Worm (Caenorhabditis elegans) whole organism, L4 larva: ENCODE data around the gene F22B3.5.

Source experiments
- F10B5.3 ChIP-seq: sonication (generic microtip); optimal IDR thresholded peaks from 2 replicates; lab custom pipeline; 2016; ENCODE audit warnings: mild to moderate bottlenecking, missing genetic modification characterization, missing compliant biosample characterization
- F37D6.2 ChIP-seq: sonication (generic microtip); optimal IDR thresholded peaks from 2 replicates; lab custom pipeline; 2016; ENCODE audit warnings: mild to moderate bottlenecking, missing genetic modification characterization, missing compliant biosample characterization
- F49E8.2 ChIP-seq: sonication (generic microtip); optimal IDR thresholded peaks from 2 replicates; lab custom pipeline; 2016; ENCODE audit warnings: missing compliant biosample characterization, mild to moderate bottlenecking, missing genetic modification characterization, borderline replicate concordance
- T20F7.1 ChIP-seq: fragments of 200-800 bp; sonication (Bioruptor generic); optimal IDR thresholded peaks from 2 replicates; lab custom pipeline; 2018; ENCODE audit warnings: mild to moderate bottlenecking, missing genetic modification characterization, missing compliant biosample characterization
- Y75B8A.6 ChIP-seq: fragments of 200-800 bp; sonication (Bioruptor generic); IDR thresholded peaks from 2 replicates; pipeline ENCODE4 v1.3.6; 2022; ENCODE audit warnings: missing genetic modification reagents, missing genetic modification characterization, missing compliant biosample characterization
- ZK337.2 ChIP-seq: fragments of 200-800 bp; sonication (Bioruptor generic); IDR thresholded peaks from 2 replicates; pipeline ENCODE4 v1.3.6; 2022; ENCODE audit warnings: missing genetic modification reagents, missing genetic modification characterization, missing compliant biosample characterization
- ZK546.5 ChIP-seq, 2 experiments: sonication (generic microtip); optimal IDR thresholded peaks; 2 replicates each; lab custom pipeline; 2017; ENCODE audit warnings: missing biosample characterization in 2 of 2, missing genetic modification characterization in 2 of 2
- aha-1 ChIP-seq: fragments of 150-350 bp; peaks from one replicate; lab custom pipeline; 2014; ENCODE audit warnings: missing biosample characterization, missing genetic modification characterization
- aly-2 ChIP-seq: sonication (generic microtip); optimal IDR thresholded peaks from 2 replicates; lab custom pipeline; 2018; ENCODE audit warnings: missing biosample characterization, missing genetic modification characterization
- ama-1 ChIP-seq: fragments of 150-350 bp; optimal IDR thresholded peaks from 2 replicates; lab custom pipeline; 2014; ENCODE audit warnings: inconsistent platforms, mixed read lengths
- arid-1 ChIP-seq: fragments of 200-800 bp; sonication (Bioruptor generic); conservative IDR thresholded peaks from 2 replicates; pipeline ENCODE4 v1.3.6; 2022; ENCODE audit warnings: missing genetic modification reagents, missing genetic modification characterization, missing compliant biosample characterization
- ceh-32 ChIP-seq: sonication (generic microtip); optimal IDR thresholded peaks from 2 replicates; lab custom pipeline; 2016; ENCODE audit warnings: mild to moderate bottlenecking, missing genetic modification characterization, missing compliant biosample characterization; ENCODE audit not compliant: poor library complexity
- ceh-62 ChIP-seq: sonication (generic microtip); optimal IDR thresholded peaks from 2 replicates; lab custom pipeline; 2017; ENCODE audit warnings: missing biosample characterization, missing genetic modification characterization
- ceh-82 ChIP-seq: sonication (generic microtip); optimal IDR thresholded peaks from 2 replicates; lab custom pipeline; 2017; ENCODE audit warnings: missing biosample characterization, missing genetic modification characterization
- cey-2 ChIP-seq: sonication (generic microtip); optimal IDR thresholded peaks from 3 replicates; lab custom pipeline; 2017; ENCODE audit warnings: missing genetic modification characterization, mild to moderate bottlenecking, missing compliant biosample characterization, antibody characterized with exemption, borderline replicate concordance; ENCODE audit not compliant: insufficient read depth
- daf-16 ChIP-seq, 3 experiments: sonication (generic microtip); optimal IDR thresholded peaks; 2 replicates each; lab custom pipeline; 2016 to 2017; ENCODE audit warnings: missing genetic modification characterization in 3 of 3, missing genetic modification reagents in 3 of 3, mild to moderate bottlenecking in 2 of 3, missing compliant biosample characterization in 2 of 3, missing biosample characterization in 1 of 3, moderate library complexity in 1 of 3
- dmd-6 ChIP-seq: fragments of 200-800 bp; sonication (Bioruptor generic); IDR thresholded peaks from 2 replicates; pipeline ENCODE4 v1.3.6; 2022; ENCODE audit warnings: missing genetic modification reagents, missing genetic modification characterization, missing compliant biosample characterization
- dmd-8 ChIP-seq: fragments of 200-800 bp; sonication (Bioruptor generic); IDR thresholded peaks from 2 replicates; pipeline ENCODE4 v1.3.6; 2022; ENCODE audit warnings: missing genetic modification characterization, missing compliant biosample characterization
- duxl-1 ChIP-seq: sonication (generic microtip); optimal IDR thresholded peaks from 2 replicates; lab custom pipeline; 2016; ENCODE audit warnings: mild to moderate bottlenecking, missing genetic modification characterization, moderate library complexity, missing compliant biosample characterization; ENCODE audit not compliant: poor library complexity
- hlh-11 ChIP-seq: fragments of 200-800 bp; sonication (Bioruptor generic); optimal IDR thresholded peaks from 2 replicates; lab custom pipeline; 2018; ENCODE audit warnings: mild to moderate bottlenecking, missing genetic modification characterization, missing compliant biosample characterization
- hlh-30 ChIP-seq: sonication (generic microtip); optimal IDR thresholded peaks from 2 replicates; lab custom pipeline; 2017; ENCODE audit warnings: antibody characterized with exemption, mild to moderate bottlenecking, missing genetic modification characterization, missing compliant biosample characterization; ENCODE audit not compliant: insufficient read depth
- jun-1 ChIP-seq: fragments of 150-350 bp; optimal IDR thresholded peaks from 2 replicates; lab custom pipeline; 2014; ENCODE audit warnings: missing biosample characterization, missing genetic modification reagents, missing genetic modification characterization
- lin-13 ChIP-seq: fragments of 150-350 bp; optimal IDR thresholded peaks from 2 replicates; lab custom pipeline; 2014; ENCODE audit warnings: missing biosample characterization, missing genetic modification reagents, missing genetic modification characterization
- lin-29 ChIP-seq: fragments of 200-800 bp; sonication (Bioruptor generic); IDR thresholded peaks from 2 replicates; pipeline ENCODE4 v1.3.6; 2022; ENCODE audit warnings: missing genetic modification reagents, missing genetic modification characterization, missing compliant biosample characterization
- mdl-1 ChIP-seq, 2 experiments: fragments of 150-350 bp in 1 of 2; sonication (generic microtip) in 1 of 2; optimal IDR thresholded peaks; 2 replicates each; lab custom pipeline; 2014 to 2017; ENCODE audit warnings: missing biosample characterization in 2 of 2, missing genetic modification characterization in 2 of 2
- mdt-29 ChIP-seq: fragments of 200-800 bp; sonication (Bioruptor generic); IDR thresholded peaks from 2 replicates; pipeline ENCODE4 v1.3.6; 2022; ENCODE audit warnings: missing genetic modification reagents, missing genetic modification characterization, missing compliant biosample characterization
- mep-1 ChIP-seq: fragments of 150-350 bp; sonication (generic microtip); optimal IDR thresholded peaks from 3 replicates; lab custom pipeline; 2014; ENCODE audit warnings: missing biosample characterization, missing genetic modification characterization
- mes-2 ChIP-seq: sonication (generic microtip); optimal IDR thresholded peaks from 2 replicates; lab custom pipeline; 2016; ENCODE audit warnings: missing genotype, mild to moderate bottlenecking, missing genetic modification characterization, missing compliant biosample characterization; ENCODE audit not compliant: poor library complexity, severe bottlenecking
- mxl-2 ChIP-seq: fragments of 200-800 bp; sonication (Bioruptor generic); conservative IDR thresholded peaks from 2 replicates; pipeline ENCODE4 v1.3.6; 2022; ENCODE audit warnings: missing genetic modification reagents, missing genetic modification characterization, missing compliant biosample characterization
- nhr-10 ChIP-seq: fragments of 150-350 bp; optimal IDR thresholded peaks from 2 replicates; lab custom pipeline; 2014; ENCODE audit warnings: missing biosample characterization, missing genetic modification characterization
- nhr-11 ChIP-seq: fragments of 150-350 bp; optimal IDR thresholded peaks from 2 replicates; lab custom pipeline; 2014; ENCODE audit warnings: missing biosample characterization, missing genetic modification characterization
- nhr-41 ChIP-seq: fragments of 200-800 bp; sonication (Bioruptor generic); IDR thresholded peaks from 2 replicates; pipeline ENCODE4 v1.3.6; 2022; ENCODE audit warnings: missing genetic modification reagents, missing genetic modification characterization, missing compliant biosample characterization
- nhr-48 ChIP-seq: sonication (generic microtip); optimal IDR thresholded peaks from 2 replicates; lab custom pipeline; 2016; ENCODE audit warnings: mild to moderate bottlenecking, missing genetic modification characterization, missing compliant biosample characterization
- nhr-77 ChIP-seq: fragments of 150-350 bp; optimal IDR thresholded peaks from 2 replicates; lab custom pipeline; 2014; ENCODE audit warnings: missing biosample characterization, missing genetic modification characterization
- pha-4 ChIP-seq, 2 experiments: fragments of 150-350 bp in 1 of 2; fragments of 200-800 bp in 1 of 2; sonication (Bioruptor generic) in 1 of 2; IDR thresholded peaks in 1 of 2; optimal IDR thresholded peaks in 1 of 2; 2 replicates each; pipeline versions ENCODE4 v1.3.6 to Lab custom; 2014 to 2022; ENCODE audit warnings: missing genetic modification characterization in 2 of 2, missing genetic modification reagents in 2 of 2, missing biosample characterization in 1 of 2, missing compliant biosample characterization in 1 of 2
- php-3 ChIP-seq: fragments of 200-800 bp; sonication (Bioruptor generic); IDR thresholded peaks from 2 replicates; pipeline ENCODE4 v1.3.6; 2022; ENCODE audit warnings: missing genetic modification reagents, missing genetic modification characterization, missing compliant biosample characterization
- rbr-2 ChIP-seq: sonication (generic microtip); optimal IDR thresholded peaks from 2 replicates; lab custom pipeline; 2016; ENCODE audit warnings: missing genotype, missing genetic modification characterization, missing compliant biosample characterization
- sdz-12 ChIP-seq: fragments of 200-800 bp; sonication (Bioruptor generic); optimal IDR thresholded peaks from 2 replicates; lab custom pipeline; 2018; ENCODE audit warnings: mild to moderate bottlenecking, missing genetic modification characterization, missing compliant biosample characterization
- snpc-4 ChIP-seq: fragments of 150-350 bp; optimal IDR thresholded peaks from 2 replicates; lab custom pipeline; 2014; ENCODE audit warnings: missing biosample characterization, missing genetic modification characterization
- spr-3 ChIP-seq: fragments of 200-800 bp; sonication (Bioruptor generic); optimal IDR thresholded peaks from 2 replicates; lab custom pipeline; 2018; ENCODE audit warnings: mild to moderate bottlenecking, missing genetic modification characterization, missing compliant biosample characterization
- tag-97 ChIP-seq: fragments of 200-800 bp; sonication (Bioruptor generic); IDR thresholded peaks from 2 replicates; pipeline ENCODE4 v1.3.6; 2022; ENCODE audit warnings: missing genetic modification characterization, missing compliant biosample characterization
- unc-130 ChIP-seq: sonication (generic microtip); optimal IDR thresholded peaks from 2 replicates; lab custom pipeline; 2016; ENCODE audit warnings: missing genetic modification reagents, missing genetic modification characterization, missing compliant biosample characterization
- zfp-2 ChIP-seq: sonication (generic microtip); optimal IDR thresholded peaks from 2 replicates; lab custom pipeline; 2016; ENCODE audit warnings: mild to moderate bottlenecking, missing genetic modification characterization, missing compliant biosample characterization
- zip-11 ChIP-seq: fragments of 200-800 bp; sonication (Bioruptor generic); IDR thresholded peaks from 2 replicates; pipeline ENCODE4 v1.3.6; 2022; ENCODE audit warnings: missing genetic modification characterization, missing compliant biosample characterization
- ztf-11 ChIP-seq: fragments of 150-350 bp; optimal IDR thresholded peaks from 2 replicates; lab custom pipeline; 2014; ENCODE audit warnings: missing biosample characterization, missing genetic modification characterization

Gene F22B3.5

DNA sequence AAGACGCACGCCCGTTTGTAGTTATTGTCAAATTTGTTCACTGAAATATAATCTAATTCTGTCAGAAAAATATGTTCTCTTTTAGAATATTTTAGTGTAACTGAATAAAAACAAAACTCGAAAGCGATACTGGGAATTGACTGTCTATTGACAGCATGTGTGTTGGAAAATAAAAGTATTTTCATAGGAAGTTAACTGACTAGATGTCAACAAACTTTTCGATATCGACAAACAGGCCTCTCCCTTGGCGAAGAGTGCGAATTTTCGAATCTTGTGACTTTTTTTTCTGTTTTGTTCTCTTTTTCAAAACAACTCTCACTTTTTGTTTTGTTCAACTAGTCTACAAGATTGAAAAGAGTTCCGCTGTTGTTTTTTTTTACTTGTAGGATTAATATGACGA is 21.6 kb upstream of the F22B3.5 start:
- TF ChIP-seq mep-1 (tag; lab: Kevin White, UChicago) = no peak
- TF ChIP-seq mdt-29 (GFP tag; lab: Robert Waterston, UW) = no peak
- TF ChIP-seq aha-1 (tag; lab: Kevin White, UChicago) = peak; percentile 79
- TF ChIP-seq mes-2 (tag; lab: Kevin White, UChicago) = no peak
- TF ChIP-seq lin-13 (GFP tag; lab: Kevin White, UChicago) = no peak
- no peak for TF ChIP-seq ceh-62 (tag; lab: Kevin White, UChicago)
- no peak for TF ChIP-seq daf-16 (GFP tag; optimal IDR thresholded peaks at IDR 0.05; lab: Kevin White, UChicago)
- TF ChIP-seq daf-16 (tag; optimal IDR thresholded peaks at IDR 0.05; lab: Kevin White, UChicago) = peak; percentile 92
- no peak for TF ChIP-seq F37D6.2 (tag; lab: Kevin White, UChicago)
- TF ChIP-seq nhr-77 = no peak
- no peak for TF ChIP-seq nhr-11 (tag; lab: Kevin White, UChicago)
- peak; percentile 22 for TF ChIP-seq ama-1 (lab: Kevin White, UChicago)
- TF ChIP-seq ZK546.5 (tag; optimal IDR thresholded peaks at IDR 0.05; lab: Kevin White, UChicago) = no peak
- TF ChIP-seq ceh-82 (tag; lab: Kevin White, UChicago) = no peak
- TF ChIP-seq nhr-48 (tag; lab: Kevin White, UChicago) = no peak
- TF ChIP-seq dmd-6 = peak; percentile 44; the same call in 1 of the 2 replicates
- TF ChIP-seq jun-1 (tag; lab: Kevin White, UChicago) = no peak
- TF ChIP-seq T20F7.1 = no peak
- TF ChIP-seq spr-3 (GFP tag; lab: Kevin White, UChicago) = no peak
- TF ChIP-seq mdl-1 (tag; optimal IDR thresholded peaks at IDR 0.05; lab: Kevin White, UChicago) = no peak
- peak; percentile 1 for TF ChIP-seq rbr-2 (tag; lab: Kevin White, UChicago)

DNA sequence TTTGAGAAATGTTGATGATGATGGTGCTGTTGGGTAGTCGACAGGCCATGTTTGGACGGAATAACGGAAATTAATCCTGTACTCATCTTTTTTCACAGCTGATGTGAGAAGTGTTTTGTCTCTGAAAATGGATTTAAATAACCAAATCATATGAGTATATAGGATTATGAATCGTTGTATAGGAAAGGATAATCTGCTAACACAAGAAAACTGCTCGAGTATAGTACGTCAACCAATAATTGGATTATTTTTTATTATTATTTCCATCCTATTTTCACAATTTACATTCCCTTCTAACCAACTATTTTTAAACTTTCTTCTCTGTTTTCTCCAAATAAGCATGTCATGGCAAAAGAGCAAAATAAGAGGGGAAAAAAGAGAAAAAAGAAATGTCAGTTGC is 19.1 kb upstream of the F22B3.5 start:
- TF ChIP-seq F10B5.3 (tag; lab: Kevin White, UChicago) (no peak), zfp-2 (tag; lab: Kevin White, UChicago) (no peak)

DNA sequence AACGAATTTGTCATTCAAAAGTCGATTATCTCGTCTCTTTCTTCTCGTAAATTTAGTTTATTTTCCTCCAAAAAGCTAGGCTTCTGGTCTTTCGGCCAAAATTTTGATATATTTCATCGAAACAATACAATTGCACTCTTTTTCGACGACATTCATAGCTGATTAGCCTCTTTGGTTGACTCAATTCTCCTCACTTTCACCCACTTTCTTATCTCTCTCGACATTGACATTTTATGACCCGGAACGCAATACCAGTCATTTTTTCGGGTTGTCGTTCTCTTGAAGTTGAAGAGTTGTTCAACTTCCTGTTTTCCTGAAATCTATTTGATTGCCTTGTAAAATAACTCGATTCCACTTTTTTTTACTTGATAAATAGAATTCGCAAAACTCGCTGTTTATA is 18.0 kb upstream of the F22B3.5 start:
- TF ChIP-seq snpc-4 (tag; lab: Kevin White, UChicago) (no peak), daf-16 (GFP tag; optimal IDR thresholded peaks at IDR 0.05; lab: Kevin White, UChicago) (no peak), daf-16 (tag; optimal IDR thresholded peaks at IDR 0.05; lab: Kevin White, UChicago) (peak; percentile 61), mdl-1 (tag; optimal IDR thresholded peaks at IDR 0.05; lab: Kevin White, UChicago) (no peak), dmd-6 (peak; percentile 50; the same call in 1 of the 2 replicates), pha-4 (GFP tag; IDR thresholded peaks at IDR 0.05; lab: Robert Waterston, UW) (no peak), pha-4 (tag; optimal IDR thresholded peaks at IDR 0.05; lab: Kevin White, UChicago) (no peak), lin-13 (GFP tag; lab: Kevin White, UChicago) (no peak), aly-2 (tag; lab: Kevin White, UChicago) (no peak), nhr-41 (GFP tag; lab: Robert Waterston, UW) (no peak), hlh-11 (tag; lab: Kevin White, UChicago) (no peak), dmd-8 (GFP tag; lab: Robert Waterston, UW) (no peak), nhr-77 (no peak), ceh-32 (tag; lab: Kevin White, UChicago) (no peak), arid-1 (GFP tag; lab: Robert Waterston, UW) (no peak), sdz-12 (GFP tag; lab: Kevin White, UChicago) (no peak), nhr-10 (tag; lab: Kevin White, UChicago) (no peak), duxl-1 (tag; lab: Kevin White, UChicago) (no peak), ZK337.2 (GFP tag; lab: Robert Waterston, UW) (no peak), Y75B8A.6 (GFP tag; lab: Robert Waterston, UW) (no peak), F10B5.3 (tag; lab: Kevin White, UChicago) (no peak), mdt-29 (GFP tag; lab: Robert Waterston, UW) (no peak), tag-97 (GFP tag; lab: Robert Waterston, UW) (no peak), cey-2 (tag; lab: Kevin White, UChicago) (no peak), mes-2 (tag; lab: Kevin White, UChicago) (no peak), F49E8.2 (tag; lab: Kevin White, UChicago) (no peak), hlh-30 (no peak), zip-11 (GFP tag; lab: Robert Waterston, UW) (no peak), unc-130 (GFP tag; lab: Kevin White, UChicago) (no peak), rbr-2 (tag; lab: Kevin White, UChicago) (no peak), lin-29 (no peak), ceh-62 (tag; lab: Kevin White, UChicago) (no peak), ztf-11 (tag; lab: Kevin White, UChicago) (no peak), F37D6.2 (tag; lab: Kevin White, UChicago) (no peak), mxl-2 (GFP tag; lab: Robert Waterston, UW) (no peak), php-3 (GFP tag; lab: Robert Waterston, UW) (0 out of 2 replicates have a peak, but pooled peaks have one; percentile 33)
